Fruit fly (Drosophila melanogaster): ENCODE results near the gene betaTub97EF.

DNA sequence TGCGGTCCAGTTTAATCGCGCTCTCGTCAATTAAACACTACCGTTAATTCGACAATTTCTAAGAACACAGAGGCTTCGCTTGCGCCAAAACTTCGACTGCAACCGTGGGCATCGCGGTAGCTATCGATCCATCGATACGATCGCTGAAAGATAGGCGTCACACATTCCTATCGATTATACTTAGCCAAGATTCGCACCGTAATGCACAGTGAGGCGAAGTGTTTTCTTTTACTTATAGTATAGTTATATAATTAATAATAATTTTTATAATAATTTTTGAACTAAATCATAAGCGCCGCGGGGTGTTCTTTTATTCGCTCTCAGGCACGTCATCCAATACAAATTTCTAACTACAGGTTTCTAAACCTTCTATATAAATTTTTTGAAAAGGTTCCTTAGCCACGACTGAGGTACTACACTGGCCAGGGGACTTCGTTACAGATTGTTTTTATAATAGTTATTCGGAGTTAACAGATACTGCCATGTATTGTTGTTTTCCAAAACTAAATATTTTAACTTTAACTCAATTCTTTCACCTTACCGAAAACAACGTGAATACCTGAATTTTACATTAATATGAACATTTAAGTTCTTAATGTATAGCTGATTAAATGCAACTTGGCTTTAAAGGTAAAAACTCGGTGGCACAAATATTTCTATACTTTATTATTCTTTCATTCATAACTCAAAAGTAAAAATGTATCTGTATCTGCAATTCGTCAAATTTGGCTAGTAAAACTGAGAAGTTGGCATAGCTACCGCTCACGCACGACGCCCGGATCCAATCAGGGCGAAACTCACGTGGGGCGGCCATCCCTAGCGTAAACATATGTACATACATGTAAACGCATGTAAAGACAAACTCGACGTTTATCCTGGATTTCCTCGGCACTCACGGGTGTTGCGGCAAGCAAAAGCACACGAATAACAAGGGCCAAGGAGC is 50.2 kb downstream of the betaTub97EF start, which contains the start of the genes NSD and BOD1:
- TF ChIP-seq luna (GFP tag; optimal IDR thresholded peaks at IDR 0.05) (no peak), salm (tag; optimal IDR thresholded peaks at IDR 0.05) (no peak), CG2116 (GFP tag; optimal IDR thresholded peaks at IDR 0.05) (peak; percentile 98), tio (GFP tag; optimal IDR thresholded peaks at IDR 0.05) (no peak), tgo (GFP tag; IDR thresholded peaks at IDR 0.05) (peak; percentile 55), Elba2 (GFP tag; optimal IDR thresholded peaks at IDR 0.05) (no peak), CG10462 (GFP tag; optimal IDR thresholded peaks at IDR 0.05) (peak; percentile 17), CG17612 (GFP tag; IDR thresholded peaks at IDR 0.05) (no peak), CG30431 (GFP tag; optimal IDR thresholded peaks at IDR 0.05) (peak; percentile 33), gcm (GFP tag; optimal IDR thresholded peaks at IDR 0.05) (no peak)
